Worm (Caenorhabditis elegans) whole organism, young adult: ENCODE data around the gene T15H9.4.

Experiments used
- B0019.2 ChIP-seq: fragments of 200-800 bp; sonication (Bioruptor generic); conservative IDR thresholded peaks from 2 replicates; pipeline ENCODE4 v1.3.6; 2022; ENCODE audit warnings: missing genetic modification reagents, missing genetic modification characterization, missing compliant biosample characterization
- C06A6.2 ChIP-seq: fragments of 200-800 bp; sonication (Bioruptor generic); conservative IDR thresholded peaks from 2 replicates; pipeline ENCODE4 v1.3.6; 2022; ENCODE audit warnings: missing genetic modification characterization, missing compliant biosample characterization
- F10E7.11 ChIP-seq: sonication (generic microtip); optimal IDR thresholded peaks from 2 replicates; lab custom pipeline; 2017; ENCODE audit warnings: mild to moderate bottlenecking, missing genetic modification characterization, moderate library complexity, missing compliant biosample characterization
- K11D2.4 ChIP-seq: fragments of 200-800 bp; sonication (Bioruptor generic); IDR thresholded peaks from 2 replicates; pipeline ENCODE4 v1.3.6; 2022; ENCODE audit warnings: missing genetic modification reagents, missing genetic modification characterization, missing compliant biosample characterization
- Y56A3A.18 ChIP-seq: fragments of 200-800 bp; sonication (Bioruptor generic); IDR thresholded peaks from 2 replicates; pipeline ENCODE4 v1.3.6; 2022; ENCODE audit warnings: missing genetic modification reagents, missing genetic modification characterization, missing compliant biosample characterization
- Y95B8A.8 ChIP-seq: fragments of 200-800 bp; sonication (Bioruptor generic); IDR thresholded peaks from 2 replicates; pipeline ENCODE4 v1.3.6; 2022; ENCODE audit warnings: missing genetic modification reagents, missing genetic modification characterization, missing compliant biosample characterization
- ama-1 ChIP-seq, 3 experiments: fragments of 150-350 bp in 1 of 3; sonication (generic microtip) in 2 of 3; optimal IDR thresholded peaks; 2 replicates each; lab custom pipeline; 2014 to 2018; ENCODE audit warnings: missing biosample characterization in 2 of 3, missing genetic modification characterization in 2 of 3, missing genetic modification reagents in 2 of 3
- aptf-2 ChIP-seq: fragments of 200-800 bp; sonication (Bioruptor generic); conservative IDR thresholded peaks from 2 replicates; pipeline ENCODE4 v1.3.6; 2022; ENCODE audit warnings: missing genetic modification reagents, missing genetic modification characterization, missing compliant biosample characterization
- bed-1 ChIP-seq: fragments of 200-800 bp; sonication (Bioruptor generic); IDR thresholded peaks from 2 replicates; pipeline ENCODE4 v1.3.6; 2022; ENCODE audit warnings: missing genetic modification reagents, missing genetic modification characterization, missing compliant biosample characterization
- bed-2 ChIP-seq: fragments of 200-800 bp; sonication (Bioruptor generic); IDR thresholded peaks from 2 replicates; pipeline ENCODE4 v1.3.6; 2022; ENCODE audit warnings: missing genetic modification reagents, missing genetic modification characterization, missing compliant biosample characterization
- cebp-1 ChIP-seq, 2 experiments: fragments of 200-800 bp in 1 of 2; sonication (Bioruptor generic) in 1 of 2; sonication (generic microtip) in 1 of 2; IDR thresholded peaks in 1 of 2; optimal IDR thresholded peaks in 1 of 2; 2 replicates each; pipeline versions ENCODE4 v1.3.6 to Lab custom; 2017 to 2022; ENCODE audit warnings: missing compliant biosample characterization in 2 of 2, missing genetic modification characterization in 2 of 2, mild to moderate bottlenecking in 1 of 2, missing genetic modification reagents in 1 of 2, moderate library complexity in 1 of 2
- cebp-2 ChIP-seq: fragments of 200-800 bp; sonication (Bioruptor generic); IDR thresholded peaks from 2 replicates; pipeline ENCODE4 v1.3.6; 2022; ENCODE audit warnings: missing genetic modification characterization, missing compliant biosample characterization
- ceh-27 ChIP-seq: fragments of 200-800 bp; sonication (Bioruptor generic); optimal IDR thresholded peaks from 2 replicates; lab custom pipeline; 2018; ENCODE audit warnings: mild to moderate bottlenecking, missing genetic modification characterization, moderate library complexity, missing compliant biosample characterization
- ceh-40 ChIP-seq: fragments of 200-800 bp; sonication (Bioruptor generic); IDR thresholded peaks from 2 replicates; pipeline ENCODE4 v1.3.6; 2022; ENCODE audit warnings: missing genetic modification characterization, missing compliant biosample characterization
- ceh-91 ChIP-seq: fragments of 200-800 bp; sonication (Bioruptor generic); IDR thresholded peaks from 2 replicates; pipeline ENCODE4 v1.3.6; 2022; ENCODE audit warnings: missing genetic modification reagents, missing genetic modification characterization, missing compliant biosample characterization
- die-1 ChIP-seq: sonication (generic microtip); optimal IDR thresholded peaks from 2 replicates; lab custom pipeline; 2016; ENCODE audit warnings: missing genotype, mild to moderate bottlenecking, missing genetic modification characterization, missing compliant biosample characterization
- dox-1 ChIP-seq: fragments of 200-800 bp; sonication (Bioruptor generic); IDR thresholded peaks from 2 replicates; pipeline ENCODE4 v1.3.6; 2022; ENCODE audit warnings: missing genetic modification reagents, missing genetic modification characterization, missing compliant biosample characterization
- ets-4 ChIP-seq: fragments of 200-800 bp; sonication (Bioruptor generic); optimal IDR thresholded peaks from 2 replicates; lab custom pipeline; 2018; ENCODE audit warnings: mild to moderate bottlenecking, missing genetic modification characterization, missing compliant biosample characterization
- hlh-12 ChIP-seq: sonication (generic microtip); optimal IDR thresholded peaks from 2 replicates; lab custom pipeline; 2016; ENCODE audit warnings: missing genetic modification characterization, missing compliant biosample characterization
- hmg-1.2 ChIP-seq: fragments of 200-800 bp; sonication (Bioruptor generic); IDR thresholded peaks from 2 replicates; pipeline ENCODE4 v1.3.6; 2022; ENCODE audit warnings: missing genetic modification reagents, missing genetic modification characterization, missing compliant biosample characterization
- hmg-20 ChIP-seq: fragments of 200-800 bp; sonication (Bioruptor generic); IDR thresholded peaks from 2 replicates; pipeline ENCODE4 v1.3.6; 2022; ENCODE audit warnings: missing genetic modification reagents, missing genetic modification characterization, missing compliant biosample characterization
- let-526 ChIP-seq: fragments of 200-800 bp; sonication (Bioruptor generic); IDR thresholded peaks from 2 replicates; pipeline ENCODE4 v1.3.6; 2022; ENCODE audit warnings: missing genetic modification reagents, missing genetic modification characterization, missing compliant biosample characterization
- let-607 ChIP-seq, 2 experiments: fragments of 200-800 bp in 1 of 2; sonication (Bioruptor generic) in 1 of 2; sonication (generic microtip) in 1 of 2; optimal IDR thresholded peaks; 2 replicates each; lab custom pipeline; 2016 to 2018; ENCODE audit warnings: mild to moderate bottlenecking in 2 of 2, missing compliant biosample characterization in 2 of 2, missing genetic modification characterization in 2 of 2, moderate library complexity in 2 of 2, missing genotype in 1 of 2
- lin-54 ChIP-seq: fragments of 200-800 bp; sonication (Bioruptor generic); optimal IDR thresholded peaks from 2 replicates; lab custom pipeline; 2018; ENCODE audit warnings: mild to moderate bottlenecking, missing genetic modification characterization, missing compliant biosample characterization
- madf-8 ChIP-seq: fragments of 200-800 bp; sonication (Bioruptor generic); conservative IDR thresholded peaks from 2 replicates; pipeline ENCODE4 v1.3.6; 2022; ENCODE audit warnings: missing genetic modification reagents, missing genetic modification characterization, missing compliant biosample characterization
- mcd-1 ChIP-seq: fragments of 200-800 bp; sonication (Bioruptor generic); IDR thresholded peaks from 2 replicates; pipeline ENCODE4 v1.3.6; 2022; ENCODE audit warnings: missing genetic modification reagents, missing genetic modification characterization, missing compliant biosample characterization
- mel-28 ChIP-seq: sonication (generic microtip); optimal IDR thresholded peaks from 2 replicates; lab custom pipeline; 2016; ENCODE audit warnings: borderline replicate concordance, mild to moderate bottlenecking, missing genetic modification characterization, missing compliant biosample characterization
- mes-4 ChIP-seq: sonication (generic microtip); optimal IDR thresholded peaks from 2 replicates; lab custom pipeline; 2016; ENCODE audit warnings: missing genotype, missing genetic modification characterization, missing compliant biosample characterization
- nhr-120 ChIP-seq: fragments of 200-800 bp; sonication (Bioruptor generic); IDR thresholded peaks from 2 replicates; pipeline ENCODE4 v1.3.6; 2022; ENCODE audit warnings: missing genetic modification characterization, missing compliant biosample characterization
- nhr-179 ChIP-seq: sonication (generic microtip); optimal IDR thresholded peaks from 2 replicates; lab custom pipeline; 2016; ENCODE audit warnings: mild to moderate bottlenecking, missing genetic modification characterization, missing compliant biosample characterization
- rpc-1 ChIP-seq, 2 experiments: fragments of 150-350 bp in 1 of 2; sonication (generic microtip) in 1 of 2; optimal IDR thresholded peaks; 2 replicates each; lab custom pipeline; 2014 to 2018; ENCODE audit warnings: missing biosample characterization in 1 of 2, missing genetic modification characterization in 1 of 2, missing genetic modification reagents in 1 of 2, missing genotype in 1 of 2
- sea-2 ChIP-seq: fragments of 200-800 bp; sonication (Bioruptor generic); IDR thresholded peaks from 2 replicates; pipeline ENCODE4 v1.3.6; 2022; ENCODE audit warnings: missing genetic modification characterization, missing compliant biosample characterization
- snpc-1.1 ChIP-seq: sonication (generic microtip); optimal IDR thresholded peaks from 2 replicates; lab custom pipeline; 2017; ENCODE audit warnings: missing genetic modification characterization, mild to moderate bottlenecking, missing compliant biosample characterization, antibody characterized with exemption, moderate library complexity, missing genotype, missing genetic modification reagents; ENCODE audit not compliant: insufficient read depth
- snpc-1.3 ChIP-seq: sonication (generic microtip); optimal IDR thresholded peaks from 2 replicates; lab custom pipeline; 2017; ENCODE audit warnings: missing genetic modification characterization, mild to moderate bottlenecking, missing compliant biosample characterization, antibody characterized with exemption, moderate library complexity, missing genotype, missing genetic modification reagents; ENCODE audit not compliant: insufficient read depth
- snpc-4 ChIP-seq, 5 experiments: fragments of 150-350 bp in 1 of 5; sonication (generic microtip) in 4 of 5; optimal IDR thresholded peaks; 2 replicates each; lab custom pipeline; 2014 to 2018; ENCODE audit warnings: missing genetic modification characterization in 5 of 5, missing biosample characterization in 3 of 5, antibody characterized with exemption in 2 of 5, mild to moderate bottlenecking in 2 of 5, missing compliant biosample characterization in 2 of 5, missing genotype in 2 of 5, moderate library complexity in 2 of 5, missing genetic modification reagents in 1 of 5
- xnd-1 ChIP-seq: sonication (generic microtip); optimal IDR thresholded peaks from 2 replicates; lab custom pipeline; 2016; ENCODE audit warnings: missing genotype, missing genetic modification reagents, missing genetic modification characterization, missing compliant biosample characterization
- zfh-2 ChIP-seq: fragments of 200-800 bp; sonication (Bioruptor generic); conservative IDR thresholded peaks from 2 replicates; pipeline ENCODE4 v1.3.6; 2022; ENCODE audit warnings: missing genetic modification reagents, missing genetic modification characterization, missing compliant biosample characterization
- zim-3 ChIP-seq: sonication (generic microtip); optimal IDR thresholded peaks from 2 replicates; lab custom pipeline; 2017; ENCODE audit warnings: mild to moderate bottlenecking, missing genetic modification characterization, moderate library complexity, missing compliant biosample characterization
- ztf-26 ChIP-seq: sonication (generic microtip); optimal IDR thresholded peaks from 2 replicates; lab custom pipeline; 2017; ENCODE audit warnings: missing genetic modification characterization, missing compliant biosample characterization

T15H9.4 gene

ce11 chrII:9619402-9619862 lies 7.8 kb downstream of the T15H9.4 start (continued):
- TF ChIP-seq B0019.2 (GFP tag; lab: Robert Waterston, UW) (no peak), hmg-1.2 (GFP tag; lab: Robert Waterston, UW) (no peak; the same call in 1 of the 2 replicates), Y95B8A.8 (GFP tag; lab: Robert Waterston, UW) (no peak), lin-54 (GFP tag; lab: Kevin White, UChicago) (peak; percentile 25), cebp-1 (GFP tag; IDR thresholded peaks at IDR 0.05; lab: Robert Waterston, UW) (no peak), cebp-1 (tag; optimal IDR thresholded peaks at IDR 0.05; lab: Kevin White, UChicago) (peak; percentile 44), C06A6.2 (0 out of 2 replicates have a peak, but pooled peaks have one; percentile 11), snpc-1.3 (tag; lab: Kevin White, UChicago) (no peak), hmg-20 (GFP tag; lab: Robert Waterston, UW) (no peak), hlh-12 (tag; lab: Kevin White, UChicago) (no peak), zim-3 (peak; percentile 15), aptf-2 (GFP tag; lab: Robert Waterston, UW) (no peak), sea-2 (GFP tag; lab: Robert Waterston, UW) (no peak), die-1 (tag; lab: Kevin White, UChicago) (peak; percentile 20), ets-4 (GFP tag; lab: Kevin White, UChicago) (peak; percentile 94), snpc-4 (GFP tag; optimal IDR thresholded peaks at IDR 0.05; lab: Kevin White, UChicago) (no peak), snpc-4 (tag; optimal IDR thresholded peaks at IDR 0.05; lab: Kevin White, UChicago) (peak in 3 of 4 experiments; percentile 3 to 32 (median 6)), dox-1 (peak; percentile 49; the same call in 1 of the 2 replicates), mel-28 (no peak), snpc-1.1 (no peak), mes-4 (no peak), rpc-1 (optimal IDR thresholded peaks at IDR 0.05; lab: Kevin White, UChicago) (no peak), rpc-1 (tag; optimal IDR thresholded peaks at IDR 0.05; lab: Kevin White, UChicago) (no peak), ama-1 (optimal IDR thresholded peaks at IDR 0.05; lab: Kevin White, UChicago) (peak; percentile 39), ama-1 (GFP tag; optimal IDR thresholded peaks at IDR 0.05; lab: Kevin White, UChicago) (no peak), bed-1 (GFP tag; lab: Robert Waterston, UW) (no peak), let-607 (tag; optimal IDR thresholded peaks at IDR 0.05; lab: Kevin White, UChicago) (peak; percentile 80 to 94), xnd-1 (tag; lab: Kevin White, UChicago) (no peak), nhr-120 (GFP tag; lab: Robert Waterston, UW) (no peak), madf-8 (GFP tag; lab: Robert Waterston, UW) (no peak), bed-2 (GFP tag; lab: Robert Waterston, UW) (no peak), ceh-91 (GFP tag; lab: Robert Waterston, UW) (no peak), cebp-2 (GFP tag; lab: Robert Waterston, UW) (no peak), ztf-26 (tag; lab: Kevin White, UChicago) (peak; percentile 27)

DNA sequence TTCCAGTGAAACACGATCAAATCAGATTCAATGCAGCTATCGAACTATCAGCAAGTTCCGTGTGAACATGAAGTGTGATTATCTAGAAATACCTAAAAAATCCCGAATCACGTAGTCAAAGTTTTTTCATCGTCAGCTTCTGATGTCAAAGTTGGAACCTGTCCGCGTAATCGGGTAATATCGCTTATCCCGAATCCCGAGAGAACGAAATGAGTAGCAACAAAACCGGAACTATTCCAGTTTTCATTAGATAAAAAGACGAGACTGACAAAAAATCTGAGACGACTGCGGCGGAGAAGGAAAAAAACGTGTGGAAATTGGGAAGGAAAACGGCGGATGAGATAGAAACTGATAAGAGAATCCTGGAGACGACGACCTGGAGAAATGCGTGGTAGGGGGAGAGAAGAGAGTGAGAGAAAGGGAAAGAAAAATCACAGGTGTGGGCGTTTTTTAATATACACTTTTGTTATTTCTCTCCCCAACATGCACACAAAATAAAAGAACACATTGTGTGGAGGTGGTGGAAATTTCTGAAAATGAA lies 8.4 kb downstream of the T15H9.4 start:
- TF ChIP-seq ama-1 (optimal IDR thresholded peaks at IDR 0.05; lab: Kevin White, UChicago) (peak; percentile 89), ama-1 (GFP tag; optimal IDR thresholded peaks at IDR 0.05; lab: Kevin White, UChicago) (no peak), F10E7.11 (tag; lab: Kevin White, UChicago) (no peak), zfh-2 (GFP tag; lab: Robert Waterston, UW) (peak; percentile 41; the same call in 1 of the 2 replicates), nhr-179 (tag; lab: Kevin White, UChicago) (no peak), Y56A3A.18 (GFP tag; lab: Robert Waterston, UW) (0 out of 2 replicates have a peak, but pooled peaks have one; percentile 28), mcd-1 (GFP tag; lab: Robert Waterston, UW) (0 out of 2 replicates have a peak, but pooled peaks have one; percentile 8), let-526 (GFP tag; lab: Robert Waterston, UW) (no peak), ceh-27 (GFP tag; lab: Kevin White, UChicago) (no peak), ceh-40 (GFP tag; lab: Robert Waterston, UW) (no peak), K11D2.4 (GFP tag; lab: Robert Waterston, UW) (no peak)
